Worm (Caenorhabditis elegans) whole organism, L2 larva: ENCODE data around the gene unc-8.
A peak's percentile ranks its signal among the peaks of the same experiment; 100 is the strongest.

Source experiments
- C34F6.9 ChIP-seq: fragments of 150-350 bp; optimal IDR thresholded peaks from 2 replicates; lab custom pipeline; 2014; ENCODE audit warnings: missing biosample characterization, missing genetic modification characterization
- F13H6.1 ChIP-seq: sonication (generic microtip); optimal IDR thresholded peaks from 2 replicates; lab custom pipeline; 2016; ENCODE audit warnings: missing genetic modification characterization, missing compliant biosample characterization
- R02D3.7 ChIP-seq: fragments of 150-350 bp; optimal IDR thresholded peaks from 2 replicates; lab custom pipeline; 2014; ENCODE audit warnings: missing biosample characterization, missing genetic modification characterization
- Y55F3AM.14 ChIP-seq: fragments of 200-800 bp; sonication (Bioruptor generic); optimal IDR thresholded peaks from 2 replicates; lab custom pipeline; 2018; ENCODE audit warnings: mild to moderate bottlenecking, missing genetic modification characterization, missing compliant biosample characterization
- ZK546.5 ChIP-seq: sonication (generic microtip); optimal IDR thresholded peaks from 2 replicates; lab custom pipeline; 2017; ENCODE audit warnings: missing biosample characterization, missing genetic modification characterization
- alr-1 ChIP-seq: fragments of 150-350 bp; optimal IDR thresholded peaks from 2 replicates; lab custom pipeline; 2014; ENCODE audit warnings: missing biosample characterization, missing genetic modification characterization
- aly-2 ChIP-seq: fragments of 150-350 bp; optimal IDR thresholded peaks from 2 replicates; lab custom pipeline; 2014; ENCODE audit warnings: missing biosample characterization, missing genetic modification characterization
- ama-1 ChIP-seq: fragments of 150-350 bp; optimal IDR thresholded peaks from 2 replicates; lab custom pipeline; 2018; ENCODE audit warnings: inconsistent platforms
- blmp-1 ChIP-seq: sonication (generic microtip); optimal IDR thresholded peaks from 2 replicates; lab custom pipeline; 2017; ENCODE audit warnings: missing genetic modification characterization, mild to moderate bottlenecking, missing compliant biosample characterization, antibody characterized with exemption, moderate library complexity; ENCODE audit not compliant: insufficient read depth
- ceh-16 ChIP-seq: fragments of 150-350 bp; optimal IDR thresholded peaks from 2 replicates; lab custom pipeline; 2014; ENCODE audit warnings: missing biosample characterization, missing genetic modification characterization
- ceh-82 ChIP-seq: fragments of 150-350 bp; optimal IDR thresholded peaks from 2 replicates; lab custom pipeline; 2014; ENCODE audit warnings: missing biosample characterization, missing genetic modification characterization
- crh-2 ChIP-seq: sonication (generic microtip); optimal IDR thresholded peaks from 2 replicates; lab custom pipeline; 2017; ENCODE audit warnings: missing biosample characterization, missing genetic modification characterization
- dmd-4 ChIP-seq: sonication (generic microtip); optimal IDR thresholded peaks from 2 replicates; lab custom pipeline; 2017; ENCODE audit warnings: missing biosample characterization, missing genetic modification characterization
- egl-27 ChIP-seq: sonication (generic microtip); optimal IDR thresholded peaks from 3 replicates; lab custom pipeline; 2017; ENCODE audit warnings: missing biosample characterization, missing genetic modification reagents, missing genetic modification characterization
- elt-1 ChIP-seq: fragments of 150-350 bp; optimal IDR thresholded peaks from 2 replicates; lab custom pipeline; 2014; ENCODE audit warnings: missing biosample characterization, missing genetic modification characterization
- elt-3 ChIP-seq: sonication (generic microtip); optimal IDR thresholded peaks from 2 replicates; lab custom pipeline; 2017; ENCODE audit warnings: missing biosample characterization, missing genetic modification characterization
- fos-1 ChIP-seq: fragments of 150-350 bp; optimal IDR thresholded peaks from 2 replicates; lab custom pipeline; 2014; ENCODE audit warnings: missing biosample characterization, missing genetic modification characterization
- gmeb-1 ChIP-seq: fragments of 150-350 bp; optimal IDR thresholded peaks from 2 replicates; lab custom pipeline; 2014; ENCODE audit warnings: missing biosample characterization, missing genetic modification characterization
- lin-11 ChIP-seq: fragments of 150-350 bp; sonication (generic microtip); optimal IDR thresholded peaks from 2 replicates; lab custom pipeline; 2014; ENCODE audit warnings: missing biosample characterization, missing genetic modification characterization, inconsistent platforms, mixed read lengths
- lin-13 ChIP-seq: fragments of 150-350 bp; optimal IDR thresholded peaks from 2 replicates; lab custom pipeline; 2014; ENCODE audit warnings: missing biosample characterization, missing genetic modification reagents, missing genetic modification characterization
- lin-39 ChIP-seq: fragments of 150-350 bp; optimal IDR thresholded peaks from 2 replicates; lab custom pipeline; 2014; ENCODE audit warnings: missing biosample characterization, missing genetic modification reagents, missing genetic modification characterization
- lsy-2 ChIP-seq, 2 experiments: fragments of 150-350 bp in 1 of 2; sonication (generic microtip) in 1 of 2; optimal IDR thresholded peaks; 2 replicates each; lab custom pipeline; 2014 to 2017; ENCODE audit warnings: missing biosample characterization in 2 of 2, missing genetic modification characterization in 2 of 2
- mab-5 ChIP-seq: fragments of 150-350 bp; optimal IDR thresholded peaks from 2 replicates; lab custom pipeline; 2014; ENCODE audit warnings: missing biosample characterization, missing genetic modification characterization
- mbf-1 ChIP-seq: sonication (generic microtip); optimal IDR thresholded peaks from 2 replicates; lab custom pipeline; 2017; ENCODE audit warnings: missing biosample characterization, missing genetic modification characterization
- mdl-1 ChIP-seq, 2 experiments: fragments of 150-350 bp in 1 of 2; sonication (generic microtip) in 1 of 2; optimal IDR thresholded peaks; 2 replicates each; lab custom pipeline; 2017; ENCODE audit warnings: missing biosample characterization in 2 of 2, missing genetic modification characterization in 2 of 2
- nhr-10 ChIP-seq: sonication (generic microtip); optimal IDR thresholded peaks from 2 replicates; lab custom pipeline; 2017; ENCODE audit warnings: missing biosample characterization, missing genetic modification characterization
- nhr-11 ChIP-seq: fragments of 150-350 bp; optimal IDR thresholded peaks from 2 replicates; lab custom pipeline; 2014; ENCODE audit warnings: missing biosample characterization, missing genetic modification characterization
- nhr-12 ChIP-seq: fragments of 150-350 bp; optimal IDR thresholded peaks from 2 replicates; lab custom pipeline; 2014; ENCODE audit warnings: missing biosample characterization, missing genetic modification characterization
- nhr-129 ChIP-seq: fragments of 150-350 bp; optimal IDR thresholded peaks from 2 replicates; lab custom pipeline; 2014; ENCODE audit warnings: missing biosample characterization, missing genetic modification characterization
- nhr-21 ChIP-seq: fragments of 150-350 bp; optimal IDR thresholded peaks from 2 replicates; lab custom pipeline; 2014; ENCODE audit warnings: missing biosample characterization, missing genetic modification characterization
- nhr-23 ChIP-seq: fragments of 150-350 bp; optimal IDR thresholded peaks from 2 replicates; lab custom pipeline; 2014; ENCODE audit warnings: missing biosample characterization, missing genetic modification reagents, missing genetic modification characterization
- nhr-237 ChIP-seq: fragments of 150-350 bp; optimal IDR thresholded peaks from 2 replicates; lab custom pipeline; 2014; ENCODE audit warnings: missing biosample characterization, missing genetic modification characterization
- nhr-25 ChIP-seq: fragments of 150-350 bp; sonication (generic microtip); optimal IDR thresholded peaks from 3 replicates; lab custom pipeline; 2014; ENCODE audit warnings: missing biosample characterization, missing genetic modification characterization
- nhr-6 ChIP-seq: fragments of 150-350 bp; optimal IDR thresholded peaks from 2 replicates; lab custom pipeline; 2014; ENCODE audit warnings: missing biosample characterization, missing genetic modification characterization
- nhr-77 ChIP-seq: fragments of 150-350 bp; optimal IDR thresholded peaks from 2 replicates; lab custom pipeline; 2014; ENCODE audit warnings: missing biosample characterization, missing genetic modification characterization
- peb-1 ChIP-seq: fragments of 150-350 bp; optimal IDR thresholded peaks from 2 replicates; lab custom pipeline; 2014; ENCODE audit warnings: missing biosample characterization, missing genetic modification characterization
- sem-4 ChIP-seq: fragments of 150-350 bp; optimal IDR thresholded peaks from 2 replicates; lab custom pipeline; 2014; ENCODE audit warnings: missing biosample characterization, missing genetic modification reagents, missing genetic modification characterization
- skn-1 ChIP-seq: sonication (generic microtip); optimal IDR thresholded peaks from 2 replicates; lab custom pipeline; 2017; ENCODE audit warnings: missing biosample characterization, missing genetic modification characterization
- sma-3 ChIP-seq: sonication (generic microtip); optimal IDR thresholded peaks from 2 replicates; lab custom pipeline; 2016; ENCODE audit warnings: missing genetic modification reagents, missing genetic modification characterization, missing compliant biosample characterization
- sma-9 ChIP-seq, 2 experiments: fragments of 150-350 bp in 1 of 2; sonication (generic microtip) in 1 of 2; optimal IDR thresholded peaks; 2 replicates each; lab custom pipeline; 2014 to 2016; ENCODE audit warnings: missing genetic modification characterization in 2 of 2, mild to moderate bottlenecking in 1 of 2, missing biosample characterization in 1 of 2, missing compliant biosample characterization in 1 of 2, missing genetic modification reagents in 1 of 2, moderate library complexity in 1 of 2
- snpc-4 ChIP-seq: fragments of 150-350 bp; optimal IDR thresholded peaks from 2 replicates; lab custom pipeline; 2014; ENCODE audit warnings: missing biosample characterization, missing genetic modification characterization
- unc-39 ChIP-seq: fragments of 150-350 bp; optimal IDR thresholded peaks from 2 replicates; lab custom pipeline; 2014; ENCODE audit warnings: missing biosample characterization, missing genetic modification characterization
- unc-55 ChIP-seq: fragments of 150-350 bp; sonication (generic microtip); optimal IDR thresholded peaks from 3 replicates; lab custom pipeline; 2014; ENCODE audit warnings: missing biosample characterization, missing genetic modification reagents, missing genetic modification characterization
- unc-62 ChIP-seq: fragments of 150-350 bp; optimal IDR thresholded peaks from 2 replicates; lab custom pipeline; 2014; ENCODE audit warnings: missing biosample characterization, missing genetic modification reagents, missing genetic modification characterization
- zag-1 ChIP-seq: fragments of 150-350 bp; optimal IDR thresholded peaks from 2 replicates; lab custom pipeline; 2014; ENCODE audit warnings: missing biosample characterization, missing genetic modification characterization
- ztf-1 ChIP-seq: fragments of 200-800 bp; sonication (Bioruptor generic); conservative IDR thresholded peaks from 2 replicates; pipeline ENCODE4 v1.3.6; 2022; ENCODE audit warnings: missing genetic modification characterization, missing compliant biosample characterization
- ztf-11 ChIP-seq: sonication (generic microtip); optimal IDR thresholded peaks from 2 replicates; lab custom pipeline; 2017; ENCODE audit warnings: missing biosample characterization, missing genetic modification characterization
- ztf-4 ChIP-seq: fragments of 150-350 bp; optimal IDR thresholded peaks from 2 replicates; lab custom pipeline; 2014; ENCODE audit warnings: missing biosample characterization, missing genetic modification characterization

unc-8 gene

ce11 chrIV:7234623-7235022 lies 37.7 kb downstream of the unc-8 start:
- TF ChIP-seq nhr-25 (tag; lab: Kevin White, UChicago) (peak; percentile 48), mab-5 (tag; lab: Kevin White, UChicago) (no peak)

ce11 chrIV:7235382-7235917 lies 38.5 kb downstream of the unc-8 start:
- peak; percentile 82 for TF ChIP-seq nhr-129 (tag; lab: Kevin White, UChicago)
- peak; percentile 26 for TF ChIP-seq mab-5 (tag; lab: Kevin White, UChicago)
- peak; percentile 12 for TF ChIP-seq ceh-16 (tag; lab: Kevin White, UChicago)
- peak; percentile 85 for TF ChIP-seq F13H6.1 (tag; lab: Kevin White, UChicago)
- TF ChIP-seq nhr-25 (tag; lab: Kevin White, UChicago): no peak
- TF ChIP-seq dmd-4 (tag; lab: Kevin White, UChicago): no peak
- TF ChIP-seq snpc-4 (tag; lab: Kevin White, UChicago): no peak
- peak; percentile 42 for TF ChIP-seq sma-9 (GFP tag; optimal IDR thresholded peaks at IDR 0.05; lab: Kevin White, UChicago)
- TF ChIP-seq sma-9 (tag; optimal IDR thresholded peaks at IDR 0.05; lab: Kevin White, UChicago): no peak
- peak; percentile 49 for TF ChIP-seq blmp-1 (tag; lab: Kevin White, UChicago)
- no peak for TF ChIP-seq ztf-11
- TF ChIP-seq mbf-1 (tag; lab: Kevin White, UChicago): no peak
- no peak for TF ChIP-seq skn-1 (tag; lab: Kevin White, UChicago)
- TF ChIP-seq crh-2 (tag; lab: Kevin White, UChicago): peak; percentile 22
- no peak for TF ChIP-seq nhr-6
- no peak for TF ChIP-seq unc-39
- no peak for TF ChIP-seq nhr-12 (tag; lab: Kevin White, UChicago)
- no peak for TF ChIP-seq ztf-4 (tag; lab: Kevin White, UChicago)
- peak; percentile 49 for TF ChIP-seq unc-55 (GFP tag; lab: Kevin White, UChicago)
- no peak for TF ChIP-seq R02D3.7 (tag; lab: Kevin White, UChicago)
- no peak for TF ChIP-seq nhr-237
- TF ChIP-seq zag-1 (tag; lab: Kevin White, UChicago): peak; percentile 60
- peak; percentile 11 to 47 for TF ChIP-seq lsy-2 (tag; optimal IDR thresholded peaks at IDR 0.05; lab: Kevin White, UChicago)
- no peak for TF ChIP-seq elt-3 (tag; lab: Kevin White, UChicago)
- TF ChIP-seq ztf-1: no peak
- no peak for TF ChIP-seq nhr-77 (tag; lab: Kevin White, UChicago)
- TF ChIP-seq sem-4 (tag; lab: Kevin White, UChicago): peak; percentile 62
- TF ChIP-seq ZK546.5 (tag; lab: Kevin White, UChicago): no peak
- TF ChIP-seq alr-1: no peak
- TF ChIP-seq nhr-11: peak; percentile 14
- TF ChIP-seq elt-1 (tag; lab: Kevin White, UChicago): no peak
- TF ChIP-seq nhr-21 (tag; lab: Kevin White, UChicago): peak; percentile 36
- no peak for TF ChIP-seq ceh-82 (tag; lab: Kevin White, UChicago)
- TF ChIP-seq fos-1 (tag; lab: Kevin White, UChicago): peak; percentile 97
- TF ChIP-seq lin-11 (tag; lab: Kevin White, UChicago): peak; percentile 24
- TF ChIP-seq gmeb-1 (tag; lab: Kevin White, UChicago): no peak
- TF ChIP-seq mdl-1 (tag; optimal IDR thresholded peaks at IDR 0.05; lab: Kevin White, UChicago): peak in 1 of 2 experiments; percentile 22
- peak; percentile 28 for TF ChIP-seq Y55F3AM.14 (GFP tag; lab: Kevin White, UChicago)
- TF ChIP-seq egl-27 (tag; lab: Kevin White, UChicago): no peak
- no peak for TF ChIP-seq aly-2
- peak; percentile 50 for TF ChIP-seq sma-3 (GFP tag; lab: Kevin White, UChicago)
- TF ChIP-seq unc-62: no peak
- no peak for TF ChIP-seq peb-1 (tag; lab: Kevin White, UChicago)
- TF ChIP-seq nhr-10 (tag; lab: Kevin White, UChicago): no peak
- TF ChIP-seq lin-13 (GFP tag; lab: Kevin White, UChicago): peak; percentile 44
- peak; percentile 77 for TF ChIP-seq C34F6.9 (tag; lab: Kevin White, UChicago)
- TF ChIP-seq nhr-23 (tag; lab: Kevin White, UChicago): no peak
- TF ChIP-seq ama-1: no peak
- TF ChIP-seq lin-39 (tag; lab: Kevin White, UChicago): no peak
